Worm (Caenorhabditis elegans): ENCODE results near the gene lin-12.

lin-12 gene

DNA sequence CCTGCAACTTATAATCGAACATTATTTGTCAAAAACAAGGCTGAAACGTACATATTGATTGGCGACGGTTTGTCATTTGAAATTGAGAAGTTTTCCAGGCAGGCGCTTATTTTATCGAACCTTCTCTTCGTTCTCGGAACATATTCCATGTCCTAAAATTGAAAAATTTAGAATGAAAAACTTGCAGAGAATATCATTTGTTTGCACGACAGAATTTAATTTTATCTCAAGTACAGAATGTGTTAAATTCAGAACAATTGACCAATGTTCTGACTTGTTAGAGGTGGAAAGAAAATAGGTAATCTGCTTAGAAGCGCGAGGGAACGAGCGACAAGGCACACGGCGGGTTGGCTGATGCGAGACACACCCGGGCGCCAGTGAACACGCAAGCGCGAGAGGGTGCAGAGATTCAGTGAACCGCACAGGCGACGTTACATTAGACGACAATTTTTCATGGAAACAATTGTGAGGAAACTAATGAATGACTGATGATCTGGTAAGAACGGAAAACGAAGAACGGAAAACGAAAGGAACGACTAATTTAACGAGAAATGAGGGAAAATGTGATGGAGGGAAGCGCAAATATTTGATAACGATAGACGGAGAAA lies 18.8 kb downstream of the lin-12 start:
- TF ChIP-seq ceh-18 (tag; optimal IDR thresholded peaks at IDR 0.05) (peak; percentile 16), C38D4.7 (GFP tag; optimal IDR thresholded peaks at IDR 0.05) (no peak), pros-1 (tag; optimal IDR thresholded peaks at IDR 0.05) (peak; percentile 58), eyg-1 (tag; optimal IDR thresholded peaks at IDR 0.05) (no peak), ama-1 (optimal IDR thresholded peaks at IDR 0.05) (peak; percentile 35), sdc-2 (tag; optimal IDR thresholded peaks at IDR 0.05) (no peak), odd-2 (tag; optimal IDR thresholded peaks at IDR 0.05) (no peak), tbx-2 (tag; optimal IDR thresholded peaks at IDR 0.05) (peak; percentile 47), unc-55 (GFP tag; optimal IDR thresholded peaks at IDR 0.05) (peak; percentile 27), dmd-4 (tag; optimal IDR thresholded peaks at IDR 0.05; ENCODE audit: borderline replicate concordance) (no peak), ceh-19 (GFP tag; optimal IDR thresholded peaks at IDR 0.05) (no peak), sox-4 (tag; optimal IDR thresholded peaks at IDR 0.05) (peak; percentile 10), rnt-1 (tag; optimal IDR thresholded peaks at IDR 0.05) (no peak), K02D7.2 (tag; optimal IDR thresholded peaks at IDR 0.05) (no peak), npax-4 (tag; optimal IDR thresholded peaks at IDR 0.05) (no peak), unc-42 (tag; optimal IDR thresholded peaks at IDR 0.05) (peak; percentile 50), nfya-1 (tag; optimal IDR thresholded peaks at IDR 0.05) (peak; percentile 43), ceh-31 (tag; optimal IDR thresholded peaks at IDR 0.05) (peak; percentile 61), ahr-1 (tag; optimal IDR thresholded peaks at IDR 0.05) (no peak), lin-11 (tag; optimal IDR thresholded peaks at IDR 0.05) (peak; percentile 9), F13H6.1 (tag; optimal IDR thresholded peaks at IDR 0.05) (no peak), ets-4 (tag; optimal IDR thresholded peaks at IDR 0.05) (no peak), fkh-6 (tag; optimal IDR thresholded peaks at IDR 0.05) (peak; percentile 57), ceh-30 (tag; optimal IDR thresholded peaks at IDR 0.05) (peak; percentile 71), mec-3 (tag; optimal IDR thresholded peaks at IDR 0.05; ENCODE audit: borderline replicate concordance) (no peak), lim-6 (tag; optimal IDR thresholded peaks at IDR 0.05) (no peak), syd-9 (tag; optimal IDR thresholded peaks at IDR 0.05) (peak; percentile 66)

DNA sequence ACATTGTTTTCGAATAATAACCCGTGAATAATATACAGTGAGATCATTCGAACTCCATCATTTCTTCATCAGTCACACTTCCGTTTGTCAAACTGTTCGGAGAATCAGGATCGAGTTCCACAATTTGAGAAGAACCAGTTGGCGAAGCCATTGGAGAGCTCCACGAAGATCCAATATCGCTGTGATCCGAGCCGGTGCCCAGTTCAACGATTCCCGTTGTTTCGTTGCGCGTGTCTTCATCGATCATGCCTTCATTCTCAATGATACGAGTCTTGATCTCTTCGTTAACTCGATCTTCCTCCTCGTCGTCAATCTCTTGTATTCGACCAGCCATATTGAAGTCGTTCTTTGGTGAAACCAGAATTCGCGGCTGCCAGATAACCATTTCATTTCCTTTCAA lies 19.6 kb downstream of the lin-12 start:
- TF ChIP-seq C38D4.7 (GFP tag; optimal IDR thresholded peaks at IDR 0.05), result no peak
- no peak for TF ChIP-seq elt-4 (tag; optimal IDR thresholded peaks at IDR 0.05)
- TF ChIP-seq fkh-10 (GFP tag; optimal IDR thresholded peaks at IDR 0.05), result no peak
- no peak for TF ChIP-seq pqm-1 (tag; optimal IDR thresholded peaks at IDR 0.05)
- TF ChIP-seq dmd-4 (tag; optimal IDR thresholded peaks at IDR 0.05; ENCODE audit: borderline replicate concordance), result no peak
- TF ChIP-seq ztf-16 (tag; optimal IDR thresholded peaks at IDR 0.05), result no peak
- TF ChIP-seq C08G9.2 (tag; optimal IDR thresholded peaks at IDR 0.05), result no peak
- no peak for TF ChIP-seq che-1 (tag; optimal IDR thresholded peaks at IDR 0.05)
- TF ChIP-seq ttx-3 (tag; optimal IDR thresholded peaks at IDR 0.05), result no peak
- no peak for TF ChIP-seq lin-11 (tag; optimal IDR thresholded peaks at IDR 0.05)
- no peak for TF ChIP-seq nhr-232 (tag; optimal IDR thresholded peaks at IDR 0.05)
- no peak for TF ChIP-seq ceh-18 (tag; optimal IDR thresholded peaks at IDR 0.05)
- no peak for TF ChIP-seq nfya-1 (tag; optimal IDR thresholded peaks at IDR 0.05)
- no peak for TF ChIP-seq odd-2 (tag; optimal IDR thresholded peaks at IDR 0.05)
- TF ChIP-seq pax-1 (tag; optimal IDR thresholded peaks at IDR 0.05), result no peak
- no peak for TF ChIP-seq ceh-31 (tag; optimal IDR thresholded peaks at IDR 0.05)

DNA sequence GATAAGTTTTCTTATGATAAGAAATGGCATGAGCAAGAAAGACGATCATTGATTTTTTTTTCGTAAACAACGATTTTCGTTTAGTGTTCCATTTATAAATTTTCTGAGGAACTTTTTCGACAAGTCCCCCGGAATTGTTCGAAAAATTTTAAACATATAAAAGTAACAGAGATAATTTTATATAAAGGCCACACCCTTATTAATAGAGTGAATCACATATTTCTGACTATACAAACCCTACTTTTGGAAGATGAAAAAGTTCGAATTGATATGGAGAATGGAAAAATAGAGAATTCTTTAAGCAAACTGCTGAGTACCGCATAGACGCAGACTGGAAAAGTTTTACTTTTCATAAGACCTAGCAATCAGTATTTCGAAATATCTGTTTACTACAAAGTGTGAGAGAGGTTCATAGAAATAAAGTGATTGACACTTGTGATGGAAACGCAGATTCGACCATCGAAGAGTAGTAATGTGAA lies 20.1 kb downstream of the lin-12 start:
- TF ChIP-seq ceh-14 (tag; optimal IDR thresholded peaks at IDR 0.05), result no peak
- no peak for TF ChIP-seq sox-4 (tag; optimal IDR thresholded peaks at IDR 0.05)
- peak; percentile 15 for TF ChIP-seq T23F11.4 (GFP tag; optimal IDR thresholded peaks at IDR 0.05)
- no peak for TF ChIP-seq pha-2 (tag; optimal IDR thresholded peaks at IDR 0.05)
- no peak for TF ChIP-seq tbx-2 (tag; optimal IDR thresholded peaks at IDR 0.05)
- no peak for TF ChIP-seq che-1 (tag; optimal IDR thresholded peaks at IDR 0.05)
- no peak for TF ChIP-seq syd-9 (tag; optimal IDR thresholded peaks at IDR 0.05)
- TF ChIP-seq unc-55 (GFP tag; optimal IDR thresholded peaks at IDR 0.05), result peak; percentile 89
- no peak for TF ChIP-seq nfya-1 (tag; optimal IDR thresholded peaks at IDR 0.05)
- TF ChIP-seq K02D7.2 (tag; optimal IDR thresholded peaks at IDR 0.05), result peak; percentile 27
- no peak for TF ChIP-seq unc-86 (tag; optimal IDR thresholded peaks at IDR 0.05)
- TF ChIP-seq ceh-30 (tag; optimal IDR thresholded peaks at IDR 0.05), result peak; percentile 78
- TF ChIP-seq pha-4 (tag; optimal IDR thresholded peaks at IDR 0.05), result no peak
- no peak for TF ChIP-seq hlh-8 (tag; optimal IDR thresholded peaks at IDR 0.05)
- TF ChIP-seq ama-1 (optimal IDR thresholded peaks at IDR 0.05), result peak; percentile 49
- TF ChIP-seq fax-1 (tag; optimal IDR thresholded peaks at IDR 0.05), result no peak
